Worm (Caenorhabditis elegans): ENCODE results near the gene srab-17.

srab-17 gene

ce11 chrV:9860337-9860736 is 7.9 kb downstream of the srab-17 start:
- TF ChIP-seq W03F9.2 (tag; optimal IDR thresholded peaks at IDR 0.05) (no peak), him-1 (tag; optimal IDR thresholded peaks at IDR 0.05) (no peak), dao-5 (tag; optimal IDR thresholded peaks at IDR 0.05) (no peak)

ce11 chrV:9859863-9860262 is 8.3 kb downstream of the srab-17 start, which contains the start of gene lsy-12:
lsy-12 (minus strand) TSS chrV:9859963.
- no peak for TF ChIP-seq him-1 (tag; optimal IDR thresholded peaks at IDR 0.05)
- TF ChIP-seq dao-5 (tag; optimal IDR thresholded peaks at IDR 0.05) = no peak
- TF ChIP-seq W03F9.2 (tag; optimal IDR thresholded peaks at IDR 0.05) = no peak

ce11 chrV:9856978-9857377 is 11.2 kb downstream of the srab-17 start:
- TF ChIP-seq him-1 (tag; optimal IDR thresholded peaks at IDR 0.05) = no peak
- no peak for TF ChIP-seq dao-5 (tag; optimal IDR thresholded peaks at IDR 0.05)
- TF ChIP-seq W03F9.2 (tag; optimal IDR thresholded peaks at IDR 0.05) = no peak

ce11 chrV:9855920-9856852 is 12.0 kb downstream of the srab-17 start:
- TF ChIP-seq W03F9.2 (tag; optimal IDR thresholded peaks at IDR 0.05) (no peak), him-1 (tag; optimal IDR thresholded peaks at IDR 0.05) (no peak), dao-5 (tag; optimal IDR thresholded peaks at IDR 0.05) (no peak)

ce11 chrV:9853801-9854200 is 14.4 kb downstream of the srab-17 start:
- TF ChIP-seq him-1 (tag; optimal IDR thresholded peaks at IDR 0.05) = no peak
- TF ChIP-seq dao-5 (tag; optimal IDR thresholded peaks at IDR 0.05) = no peak

ce11 chrV:9848576-9848975 is 19.6 kb downstream of the srab-17 start:
- TF ChIP-seq W03F9.2 (tag; optimal IDR thresholded peaks at IDR 0.05) (no peak), dao-5 (tag; optimal IDR thresholded peaks at IDR 0.05) (no peak), him-1 (tag; optimal IDR thresholded peaks at IDR 0.05) (no peak)

ce11 chrV:9843376-9843916 is 24.8 kb downstream of the srab-17 start, which contains the start of gene sru-8:
sru-8 (plus strand) TSS chrV:9843866.
- no peak for TF ChIP-seq W03F9.2 (tag; optimal IDR thresholded peaks at IDR 0.05)
- TF ChIP-seq dao-5 (tag; optimal IDR thresholded peaks at IDR 0.05) = no peak
- no peak for TF ChIP-seq him-1 (tag; optimal IDR thresholded peaks at IDR 0.05)

- TF ChIP-seq dao-5 (tag; optimal IDR thresholded peaks at IDR 0.05) (no peak), W03F9.2 (tag; optimal IDR thresholded peaks at IDR 0.05) (no peak), him-1 (tag; optimal IDR thresholded peaks at IDR 0.05) (no peak)
These were observed 26.8 kb downstream of the srab-17 start, which contains the start of gene sru-36 for ce11 chrV:9841376-9841775. sru-36 (plus strand) TSS chrV:9841676.

- no peak for TF ChIP-seq dao-5 (tag; optimal IDR thresholded peaks at IDR 0.05)
- TF ChIP-seq him-1 (tag; optimal IDR thresholded peaks at IDR 0.05) = no peak
- TF ChIP-seq W03F9.2 (tag; optimal IDR thresholded peaks at IDR 0.05) = no peak
These were observed 30.5 kb downstream of the srab-17 start, which contains the start of gene srsx-21 for ce11 chrV:9837679-9838078. srsx-21 (plus strand) TSS chrV:9837979.

- no peak for TF ChIP-seq W03F9.2 (tag; optimal IDR thresholded peaks at IDR 0.05)
- TF ChIP-seq him-1 (tag; optimal IDR thresholded peaks at IDR 0.05) = no peak
- no peak for TF ChIP-seq dao-5 (tag; optimal IDR thresholded peaks at IDR 0.05)
These were observed 32.3 kb downstream of the srab-17 start, which contains the start of gene sru-38 for ce11 chrV:9835945-9836344. sru-38 (minus strand) TSS chrV:9836045.

ce11 chrV:9833900-9834299 is 34.3 kb downstream of the srab-17 start, which contains the start of gene sru-40:
sru-40 (minus strand) TSS chrV:9834000.
- no peak for TF ChIP-seq dao-5 (tag; optimal IDR thresholded peaks at IDR 0.05)
- no peak for TF ChIP-seq him-1 (tag; optimal IDR thresholded peaks at IDR 0.05)
- no peak for TF ChIP-seq W03F9.2 (tag; optimal IDR thresholded peaks at IDR 0.05)

ce11 chrV:9824149-9824548 is 44.1 kb downstream of the srab-17 start, which contains the start of gene str-2:
str-2 (minus strand) TSS chrV:9824249.
- TF ChIP-seq him-1 (tag; optimal IDR thresholded peaks at IDR 0.05) (no peak), dao-5 (tag; optimal IDR thresholded peaks at IDR 0.05) (no peak), W03F9.2 (tag; optimal IDR thresholded peaks at IDR 0.05) (no peak)

- TF ChIP-seq him-1 (tag; optimal IDR thresholded peaks at IDR 0.05) (no peak), dao-5 (tag; optimal IDR thresholded peaks at IDR 0.05) (no peak), W03F9.2 (tag; optimal IDR thresholded peaks at IDR 0.05) (no peak)
These were observed 46.5 kb downstream of the srab-17 start, which contains the start of gene str-193 for ce11 chrV:9821724-9822123. str-193 (minus strand) TSS chrV:9821824.
